Worm (Caenorhabditis elegans) whole organism, L4/young adult: Measurements from ENCODE around the gene rabx-5.

Experiments used
- W03F9.2 ChIP-seq: fragments of 150-350 bp; optimal IDR thresholded peaks from 2 replicates; lab custom pipeline; 2014; ENCODE audit warnings: missing biosample characterization, missing genetic modification characterization
- dao-5 ChIP-seq: sonication (generic microtip); optimal IDR thresholded peaks from 2 replicates; lab custom pipeline; 2016; ENCODE audit warnings: missing genotype, missing genetic modification characterization, moderate library complexity, missing compliant biosample characterization
- him-1 ChIP-seq: sonication (generic microtip); optimal IDR thresholded peaks from 2 replicates; lab custom pipeline; 2016; ENCODE audit warnings: missing genotype, missing genetic modification reagents, missing genetic modification characterization, missing compliant biosample characterization

The rabx-5 gene

ce11 chrIII:10595066-10595465 lies 10.1 kb upstream of the rabx-5 start, which contains the start of gene Y45F3A.9:
Gene Y45F3A.9, minus strand, starts transcription at chrIII:10595166.
- no peak for TF ChIP-seq dao-5 (tag; lab: Kevin White, UChicago)
- TF ChIP-seq W03F9.2 (tag; lab: Kevin White, UChicago), result no peak
- TF ChIP-seq him-1 (tag; lab: Kevin White, UChicago), result no peak

DNA sequence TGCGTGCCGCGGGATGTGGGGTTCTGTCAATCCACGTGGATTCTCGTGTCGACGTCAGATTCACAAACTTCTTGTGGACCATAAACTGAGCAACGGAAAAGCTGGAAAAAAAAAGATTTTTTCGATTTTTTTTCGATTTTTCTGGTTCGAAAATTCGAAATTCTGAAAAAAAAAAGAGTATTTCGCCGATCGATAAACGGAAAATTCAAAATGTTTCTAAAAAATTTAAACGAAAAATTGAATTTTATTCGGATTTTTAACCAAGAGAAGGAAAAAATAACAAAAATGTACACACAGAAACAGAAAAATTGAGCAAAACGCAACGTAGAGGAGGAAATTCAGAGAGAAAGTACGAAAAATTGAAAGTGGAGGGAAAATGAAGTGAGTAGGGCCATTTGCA lies 8.8 kb upstream of the rabx-5 start, which contains the start of gene Y39A1A.3:
Gene Y39A1A.3, minus strand, starts transcription at position 101 of the 400 bp plus-strand sequence.
- no peak for TF ChIP-seq dao-5 (tag; lab: Kevin White, UChicago)
- no peak for TF ChIP-seq him-1 (tag; lab: Kevin White, UChicago)
- TF ChIP-seq W03F9.2 (tag; lab: Kevin White, UChicago), result no peak

ce11 chrIII:10599699-10600098 lies 5.5 kb upstream of the rabx-5 start:
- TF ChIP-seq W03F9.2 (tag; lab: Kevin White, UChicago) (peak; percentile 87), dao-5 (tag; lab: Kevin White, UChicago) (no peak)

ce11 chrIII:10600138-10600626 lies 5.0 kb upstream of the rabx-5 start, which contains the start of gene epg-6:
Gene epg-6, minus strand, starts transcription at chrIII:10600188.
- TF ChIP-seq W03F9.2 (tag; lab: Kevin White, UChicago) (peak; percentile 7), him-1 (tag; lab: Kevin White, UChicago) (no peak), dao-5 (tag; lab: Kevin White, UChicago) (no peak)

DNA sequence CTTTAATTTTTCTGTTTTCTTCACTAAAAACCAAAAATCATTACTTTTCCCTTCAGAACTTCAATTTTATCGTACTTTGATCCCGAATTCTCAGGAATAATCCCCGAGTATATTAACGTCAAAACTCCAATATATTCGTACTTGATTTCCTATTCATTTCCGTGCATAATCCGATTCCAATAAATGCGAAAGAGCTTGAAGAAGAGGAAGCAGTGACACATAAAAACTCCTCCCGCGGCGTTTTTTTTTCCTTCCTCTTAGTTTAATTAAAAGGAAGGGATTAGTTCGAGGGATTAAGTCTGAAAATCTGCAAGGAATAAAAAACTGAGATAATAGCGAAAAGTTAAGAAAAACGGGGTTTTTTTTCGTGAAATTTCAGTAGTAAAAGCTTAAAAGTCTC lies 4.3 kb upstream of the rabx-5 start:
- TF ChIP-seq dao-5 (tag; lab: Kevin White, UChicago), result no peak
- no peak for TF ChIP-seq W03F9.2 (tag; lab: Kevin White, UChicago)
- TF ChIP-seq him-1 (tag; lab: Kevin White, UChicago), result no peak

DNA sequence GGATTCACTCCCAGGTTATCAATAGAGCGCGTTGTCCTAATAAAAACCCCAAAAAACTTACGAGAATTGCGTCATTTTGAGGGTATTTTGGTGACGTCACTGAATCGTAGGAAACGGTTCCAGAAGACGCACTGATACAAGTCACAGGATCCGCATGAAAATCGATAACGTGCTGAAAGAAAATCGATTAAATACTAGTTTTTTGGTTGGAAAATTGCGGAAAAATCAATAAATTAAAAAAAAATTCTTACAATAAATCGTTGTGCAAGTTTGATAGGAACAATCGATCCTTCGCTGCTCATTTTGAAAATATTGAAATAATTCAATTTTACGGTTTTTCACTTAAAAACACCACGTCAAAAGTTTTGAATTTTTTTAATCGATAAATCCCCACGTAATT lies 1.9 kb upstream of the rabx-5 start, which contains the start of gene Y39A1A.2:
Gene Y39A1A.2, minus strand, starts transcription at position 319 of the 400 bp plus-strand sequence.
- TF ChIP-seq W03F9.2 (tag; lab: Kevin White, UChicago), result no peak
- TF ChIP-seq dao-5 (tag; lab: Kevin White, UChicago), result no peak
- no peak for TF ChIP-seq him-1 (tag; lab: Kevin White, UChicago)

DNA sequence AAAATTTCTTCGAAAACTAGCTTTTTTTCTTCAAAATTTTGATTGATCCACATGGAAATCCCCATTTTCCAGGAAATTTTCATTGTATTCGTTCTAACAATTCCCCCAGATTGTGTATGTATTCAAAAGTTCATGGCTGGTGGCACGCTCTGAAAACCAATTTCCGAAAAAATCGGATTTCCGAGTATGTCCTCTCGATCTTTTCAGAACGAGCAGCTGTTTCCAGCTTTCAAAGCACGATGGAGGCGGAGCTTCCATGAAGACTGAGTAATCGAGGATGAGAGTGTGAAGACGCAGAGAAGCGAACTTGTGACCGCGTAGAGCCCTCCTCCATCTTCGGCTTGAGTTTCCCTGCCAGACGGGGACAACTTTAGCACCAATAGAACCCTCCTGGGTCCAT lies 824 bp upstream of the rabx-5 start:
- TF ChIP-seq W03F9.2 (tag; lab: Kevin White, UChicago) (no peak), dao-5 (tag; lab: Kevin White, UChicago) (no peak), him-1 (tag; lab: Kevin White, UChicago) (no peak)

DNA sequence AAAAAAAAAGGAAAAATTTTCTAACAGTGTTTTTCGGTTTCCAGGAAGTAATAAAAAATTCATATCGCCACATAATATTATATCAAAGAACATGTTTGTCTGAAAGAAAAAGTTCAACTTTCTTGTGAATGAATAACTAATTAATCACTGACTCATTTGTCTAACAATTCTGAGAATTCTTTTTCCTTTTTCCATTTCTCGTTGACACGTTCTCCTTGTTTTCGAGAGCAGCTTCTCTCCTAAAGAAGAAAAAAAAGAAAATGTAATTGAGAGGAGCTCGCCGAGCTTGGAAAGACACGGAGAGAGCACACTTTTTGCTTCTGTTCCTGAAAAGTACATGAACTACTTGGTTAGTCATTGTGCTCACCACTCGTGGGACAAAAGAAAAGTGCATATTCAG lies 3.0 kb downstream of the rabx-5 start:
- TF ChIP-seq dao-5 (tag; lab: Kevin White, UChicago) (no peak), W03F9.2 (tag; lab: Kevin White, UChicago) (no peak), him-1 (tag; lab: Kevin White, UChicago) (no peak)

DNA sequence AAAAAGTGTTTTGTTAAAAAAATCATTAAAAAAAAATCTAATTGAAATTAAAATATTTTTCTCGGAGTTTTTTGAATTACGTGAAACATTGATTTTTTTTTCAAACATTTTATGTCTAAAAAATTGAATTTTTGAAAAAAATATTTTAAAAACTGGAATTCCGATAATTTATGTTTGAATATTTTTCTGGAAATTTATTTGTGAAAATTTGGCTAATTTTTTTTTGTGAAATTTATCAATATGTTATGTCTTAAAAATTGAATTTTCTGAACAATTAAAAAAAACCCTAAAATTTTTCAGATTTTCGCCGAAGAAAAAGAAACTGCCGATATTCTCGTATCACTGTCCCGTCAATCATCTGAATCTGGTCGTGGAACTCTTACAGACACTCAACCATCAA lies 7.2 kb downstream of the rabx-5 start, which contains the start of gene Y39A1A.24:
Gene Y39A1A.24, plus strand, starts transcription at position 301 of the 400 bp plus-strand sequence.
- no peak for TF ChIP-seq him-1 (tag; lab: Kevin White, UChicago)
- TF ChIP-seq dao-5 (tag; lab: Kevin White, UChicago), result no peak
- no peak for TF ChIP-seq W03F9.2 (tag; lab: Kevin White, UChicago)

DNA sequence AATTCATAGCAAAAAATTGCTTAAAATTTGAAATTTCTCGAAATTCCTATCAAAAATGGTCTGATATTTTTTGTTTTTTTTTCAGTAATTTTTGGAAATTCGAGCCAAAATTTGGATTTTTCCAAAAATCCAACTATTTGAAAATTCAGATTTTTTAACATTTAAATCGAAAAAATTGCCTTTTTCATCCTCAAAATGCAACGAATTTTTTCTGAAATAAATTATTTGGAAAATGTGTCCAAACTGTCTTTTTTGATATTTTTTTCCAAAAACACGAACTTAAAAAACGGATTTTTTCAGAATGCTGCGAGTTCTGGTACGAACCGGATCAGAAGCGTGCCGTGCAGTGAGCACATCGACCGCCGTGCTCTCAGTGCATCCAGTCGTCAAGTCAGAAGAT lies 10.0 kb downstream of the rabx-5 start, which contains the start of gene mrpl-22:
Gene mrpl-22, plus strand, starts transcription at position 301 of the 400 bp plus-strand sequence.
- no peak for TF ChIP-seq him-1 (tag; lab: Kevin White, UChicago)
- no peak for TF ChIP-seq dao-5 (tag; lab: Kevin White, UChicago)
- no peak for TF ChIP-seq W03F9.2 (tag; lab: Kevin White, UChicago)

ce11 chrIII:10621208-10621607 lies 16.1 kb downstream of the rabx-5 start, which contains the start of the genes lron-10 and hpr-9:
Gene lron-10, minus strand, starts transcription at chrIII:10621369.
Gene hpr-9, plus strand, starts transcription at chrIII:10621551.
- no peak for TF ChIP-seq dao-5 (tag; lab: Kevin White, UChicago)
- peak; percentile 78 for TF ChIP-seq W03F9.2 (tag; lab: Kevin White, UChicago)
- TF ChIP-seq him-1 (tag; lab: Kevin White, UChicago), result peak; percentile 78

DNA sequence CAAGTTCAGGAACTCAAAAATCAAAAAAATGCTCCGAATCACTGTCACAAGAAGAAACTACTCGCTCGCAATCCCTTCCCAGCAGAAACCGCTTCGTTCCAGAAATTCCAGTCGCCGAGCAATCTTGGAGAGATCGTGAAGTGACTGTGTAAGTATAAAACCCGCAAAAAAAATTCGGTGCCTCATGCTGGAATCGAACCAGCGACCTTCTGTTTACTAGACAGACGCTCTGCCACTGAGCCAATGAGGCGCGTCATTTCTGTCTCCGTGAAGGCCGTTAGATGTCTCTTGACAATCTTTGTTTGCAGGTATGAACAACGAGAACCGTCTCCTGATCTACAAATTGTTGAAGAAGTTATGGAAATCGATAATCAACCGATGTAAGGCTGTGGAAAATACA lies 19.4 kb downstream of the rabx-5 start:
- peak; percentile 45 for TF ChIP-seq him-1 (tag; lab: Kevin White, UChicago)
- TF ChIP-seq W03F9.2 (tag; lab: Kevin White, UChicago), result peak; percentile 5
- TF ChIP-seq dao-5 (tag; lab: Kevin White, UChicago), result peak; percentile 21

DNA sequence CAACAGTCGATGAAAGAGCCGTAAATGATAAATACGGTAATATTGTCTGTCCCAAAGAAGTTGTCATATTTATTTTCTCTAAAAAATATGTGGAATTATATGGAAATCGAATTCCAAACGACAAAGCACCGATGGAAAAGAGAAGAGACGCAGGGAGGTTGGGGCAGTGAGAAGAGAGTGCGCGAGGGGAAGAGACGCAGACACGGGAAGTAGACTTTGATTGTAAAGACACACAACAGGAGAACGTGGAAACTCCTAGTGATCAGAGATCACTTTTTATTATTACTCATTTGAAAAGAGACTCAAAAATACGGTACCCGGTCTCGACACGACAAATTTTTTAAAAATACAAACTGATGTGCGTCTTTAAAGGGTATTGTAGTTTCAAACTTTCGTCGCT lies 23.2 kb downstream of the rabx-5 start:
- no peak for TF ChIP-seq dao-5 (tag; lab: Kevin White, UChicago)
- no peak for TF ChIP-seq him-1 (tag; lab: Kevin White, UChicago)
- no peak for TF ChIP-seq W03F9.2 (tag; lab: Kevin White, UChicago)

DNA sequence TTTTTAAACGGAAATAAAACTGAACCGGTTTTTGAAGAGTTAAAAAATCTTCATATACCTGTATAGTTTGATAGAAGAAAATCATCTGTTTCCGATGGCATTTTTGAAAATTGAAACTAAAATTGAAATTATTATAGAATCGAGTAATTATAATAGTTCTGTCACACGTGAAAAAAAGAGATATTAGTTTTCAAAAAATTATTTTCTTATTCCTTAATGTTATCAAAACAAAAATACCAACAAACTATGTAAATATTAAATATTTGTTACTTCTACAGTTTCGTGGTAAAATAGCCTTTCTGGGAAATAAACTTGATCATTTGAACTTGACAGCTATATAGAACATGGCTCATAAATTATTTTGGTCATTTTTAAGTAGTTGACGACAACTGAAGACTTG lies 23.9 kb downstream of the rabx-5 start, which contains the start of gene swt-4:
Gene swt-4, minus strand, starts transcription at position 101 of the 400 bp plus-strand sequence.
- no peak for TF ChIP-seq him-1 (tag; lab: Kevin White, UChicago)
- no peak for TF ChIP-seq dao-5 (tag; lab: Kevin White, UChicago)
- TF ChIP-seq W03F9.2 (tag; lab: Kevin White, UChicago), result no peak
